Worm (Caenorhabditis elegans) whole organism, L4 larva: ENCODE results near the gene scav-2.

Experiments used
- mdl-1 ChIP-seq, 2 experiments: fragments of 150-350 bp in 1 of 2; sonication (generic microtip) in 1 of 2; optimal IDR thresholded peaks; 2 replicates each; lab custom pipeline; 2014 to 2017; ENCODE audit warnings: missing biosample characterization in 2 of 2, missing genetic modification characterization in 2 of 2
- mep-1 ChIP-seq: fragments of 150-350 bp; sonication (generic microtip); optimal IDR thresholded peaks from 3 replicates; lab custom pipeline; 2014; ENCODE audit warnings: missing biosample characterization, missing genetic modification characterization
- nhr-237 ChIP-seq: sonication (generic microtip); optimal IDR thresholded peaks from 2 replicates; lab custom pipeline; 2017; ENCODE audit warnings: missing biosample characterization, missing genetic modification characterization
- nhr-25 ChIP-seq: sonication (generic microtip); optimal IDR thresholded peaks from 2 replicates; lab custom pipeline; 2017; ENCODE audit warnings: missing genetic modification characterization, mild to moderate bottlenecking, missing compliant biosample characterization, antibody characterized with exemption, moderate library complexity, borderline replicate concordance; ENCODE audit not compliant: insufficient read depth

DNA sequence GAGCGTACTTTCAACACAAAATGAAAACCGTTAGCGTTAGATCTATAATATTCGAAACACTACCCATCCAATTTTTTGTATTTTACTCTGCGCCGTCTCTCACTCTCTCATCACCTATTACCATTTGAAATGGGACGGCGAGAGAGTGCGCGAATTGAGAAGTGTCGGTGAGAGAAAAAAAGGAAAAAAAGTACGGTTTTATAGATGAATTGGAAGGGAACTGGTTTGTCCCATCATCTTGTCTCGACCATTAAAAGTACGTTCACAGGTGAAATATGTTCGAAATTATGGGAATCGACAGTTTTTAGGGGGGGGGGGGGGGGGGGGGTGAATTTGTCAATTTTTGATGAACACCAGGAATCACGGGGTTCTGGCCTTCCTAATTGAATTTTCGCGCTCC, 20.4 kb downstream of the scav-2 start:
- TF ChIP-seq nhr-237 (tag; lab: Kevin White, UChicago) (no peak), nhr-25 (tag; lab: Kevin White, UChicago) (no peak), mdl-1 (tag; optimal IDR thresholded peaks at IDR 0.05; lab: Kevin White, UChicago) (no peak), mep-1 (tag; lab: Kevin White, UChicago) (no peak)
